Worm (Caenorhabditis elegans): Measurements from ENCODE around the gene ceh-13.

DNA sequence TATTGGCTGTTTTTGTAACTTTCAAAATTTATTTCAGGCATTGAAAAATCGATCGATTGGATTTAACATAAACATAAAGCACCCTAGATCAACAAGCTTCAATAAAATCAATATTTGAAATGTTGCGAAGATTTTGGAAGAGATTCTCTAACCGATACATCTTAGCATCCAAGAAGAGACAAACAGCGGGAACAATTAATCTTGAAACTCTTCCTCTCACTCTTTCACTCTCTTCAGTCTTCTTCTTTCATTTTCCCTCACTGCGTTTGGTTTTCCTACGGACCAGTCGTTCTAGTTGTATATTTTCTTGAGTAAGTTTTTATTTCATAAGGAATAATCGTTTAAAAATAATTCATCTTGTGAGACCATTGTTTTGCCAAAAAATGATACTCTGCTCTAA, 22.4 kb upstream of the ceh-13 start:
- TF ChIP-seq pha-4 (tag; optimal IDR thresholded peaks at IDR 0.05) (no peak), tbx-8 (GFP tag; optimal IDR thresholded peaks at IDR 0.05) (no peak), sptf-1 (tag; optimal IDR thresholded peaks at IDR 0.05) (no peak), lsy-2 (tag; optimal IDR thresholded peaks at IDR 0.05) (no peak), nhr-28 (tag; optimal IDR thresholded peaks at IDR 0.05) (no peak), sem-2 (GFP tag; optimal IDR thresholded peaks at IDR 0.05) (no peak), snpc-4 (tag; optimal IDR thresholded peaks at IDR 0.05) (no peak), nhr-76 (tag; optimal IDR thresholded peaks at IDR 0.05) (no peak), mab-5 (tag; optimal IDR thresholded peaks at IDR 0.05) (no peak), lin-13 (tag; optimal IDR thresholded peaks at IDR 0.05) (no peak), ztf-11 (tag; optimal IDR thresholded peaks at IDR 0.05) (no peak)

Measured in whole organism, mixed stage, embryonic.